Worm (Caenorhabditis elegans): ENCODE measurements around the gene F39D8.3.

DNA sequence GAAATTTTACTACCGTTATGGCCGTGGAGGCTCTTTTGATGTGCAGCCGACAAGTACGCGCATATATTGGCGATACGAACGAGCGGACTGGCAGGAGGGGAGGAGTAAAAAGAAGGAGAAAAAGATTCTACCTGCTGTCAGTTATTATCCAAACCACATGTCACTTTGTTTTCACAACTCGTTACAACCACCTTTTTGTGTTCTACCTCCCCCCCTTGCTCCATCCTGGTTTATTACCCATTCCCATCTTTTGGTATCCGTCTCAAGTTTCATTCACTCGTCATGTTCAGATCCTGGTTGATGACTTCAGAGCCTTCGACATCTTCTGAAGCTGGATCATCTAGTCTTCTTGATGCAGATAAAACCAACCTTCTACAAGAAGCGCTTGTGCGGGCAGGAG is 13.1 kb upstream of the F39D8.3 start, which contains the start of gene psa-3:
- TF ChIP-seq fkh-10 (GFP tag; optimal IDR thresholded peaks at IDR 0.05) (no peak), unc-62 (GFP tag; optimal IDR thresholded peaks at IDR 0.05) (no peak), mdl-1 (tag; optimal IDR thresholded peaks at IDR 0.05) (no peak), ceh-88 (GFP tag; IDR thresholded peaks at IDR 0.05) (no peak), lin-15B (tag; optimal IDR thresholded peaks at IDR 0.05) (no peak), ces-1 (GFP tag; optimal IDR thresholded peaks at IDR 0.05) (no peak), dpl-1 (GFP tag; optimal IDR thresholded peaks at IDR 0.05) (no peak), aly-2 (tag; optimal IDR thresholded peaks at IDR 0.05) (no peak), elt-3 (tag; optimal IDR thresholded peaks at IDR 0.05) (no peak), unc-130 (tag; optimal IDR thresholded peaks at IDR 0.05) (no peak), sptf-1 (tag; optimal IDR thresholded peaks at IDR 0.05) (no peak), ceh-82 (tag; optimal IDR thresholded peaks at IDR 0.05) (no peak)
